Worm (Caenorhabditis elegans) whole organism, L1 larva: ENCODE measurements around the gene C16C8.5.

ENCODE experiments used
- F16B12.6 ChIP-seq: fragments of 150-350 bp; optimal IDR thresholded peaks from 2 replicates; lab custom pipeline; 2014; ENCODE audit warnings: missing biosample characterization, missing genetic modification characterization
- blmp-1 ChIP-seq: fragments of 150-350 bp; optimal IDR thresholded peaks from 2 replicates; lab custom pipeline; 2014; ENCODE audit warnings: missing biosample characterization, missing genetic modification characterization
- ceh-88 ChIP-seq: fragments of 200-800 bp; sonication (Bioruptor generic); IDR thresholded peaks from 2 replicates; pipeline ENCODE4 v1.3.6; 2022; ENCODE audit warnings: missing genetic modification characterization, missing compliant biosample characterization
- fkh-10 ChIP-seq: sonication (generic microtip); optimal IDR thresholded peaks from 2 replicates; lab custom pipeline; 2017; ENCODE audit warnings: missing biosample characterization, missing genetic modification reagents, missing genetic modification characterization
- fkh-8 ChIP-seq: sonication (generic microtip); optimal IDR thresholded peaks from 2 replicates; lab custom pipeline; 2016; ENCODE audit warnings: mild to moderate bottlenecking, missing genetic modification characterization, missing compliant biosample characterization
- lsy-2 ChIP-seq, 2 experiments: fragments of 150-350 bp; optimal IDR thresholded peaks; 2 replicates each; lab custom pipeline; 2014; ENCODE audit warnings: missing biosample characterization in 2 of 2, missing genetic modification characterization in 2 of 2
- nhr-28 ChIP-seq: fragments of 150-350 bp; optimal IDR thresholded peaks from 2 replicates; lab custom pipeline; 2014; ENCODE audit warnings: missing biosample characterization, missing genetic modification characterization
- nhr-77 ChIP-seq: fragments of 150-350 bp; optimal IDR thresholded peaks from 2 replicates; lab custom pipeline; 2014; ENCODE audit warnings: missing biosample characterization, missing genetic modification characterization
- nhr-85 ChIP-seq: sonication (generic microtip); peaks from one replicate; lab custom pipeline; 2016; ENCODE audit warnings: missing genetic modification characterization, inconsistent platforms, missing compliant biosample characterization
- nhr-90 ChIP-seq: sonication (generic microtip); optimal IDR thresholded peaks from 2 replicates; lab custom pipeline; 2016; ENCODE audit warnings: mild to moderate bottlenecking, missing genetic modification characterization, missing compliant biosample characterization; ENCODE audit not compliant: poor library complexity
- skn-1 ChIP-seq: fragments of 150-350 bp; optimal IDR thresholded peaks from 2 replicates; lab custom pipeline; 2014; ENCODE audit warnings: missing biosample characterization, missing genetic modification characterization
- ztf-4 ChIP-seq: fragments of 150-350 bp; optimal IDR thresholded peaks from 2 replicates; lab custom pipeline; 2014; ENCODE audit warnings: missing biosample characterization, missing genetic modification characterization

DNA sequence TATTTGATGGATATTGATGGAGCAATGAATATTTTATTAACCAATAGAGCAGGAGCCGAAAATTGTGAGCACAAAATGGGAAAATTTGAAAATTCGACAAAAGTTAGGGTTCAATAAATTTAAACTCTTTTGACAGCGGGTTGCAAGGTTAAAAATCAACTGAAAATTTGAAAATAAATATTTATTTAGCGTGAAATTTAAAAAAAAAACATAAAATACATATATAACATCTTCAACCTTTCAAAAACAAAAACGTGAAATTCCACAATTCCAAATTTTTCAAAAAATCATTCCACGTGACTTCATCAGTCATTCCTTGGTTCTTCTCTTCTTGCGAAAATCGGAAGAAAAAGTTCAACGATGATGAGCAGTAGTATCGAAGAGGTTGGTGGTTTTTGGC lies 15.8 kb downstream of the C16C8.5 start, which contains the start of gene C16C8.18:
- TF ChIP-seq lsy-2 (tag; optimal IDR thresholded peaks at IDR 0.05; lab: Kevin White, UChicago): no peak
- no peak for TF ChIP-seq ztf-4 (tag; lab: Kevin White, UChicago)
- no peak for TF ChIP-seq blmp-1
- TF ChIP-seq nhr-77 (tag; lab: Kevin White, UChicago): no peak
- TF ChIP-seq fkh-10 (GFP tag; lab: Kevin White, UChicago): no peak
- TF ChIP-seq ceh-88 (GFP tag; lab: Robert Waterston, UW): no peak
- TF ChIP-seq F16B12.6 (tag; lab: Kevin White, UChicago): no peak
- no peak for TF ChIP-seq nhr-85
- TF ChIP-seq nhr-28: no peak
- no peak for TF ChIP-seq nhr-90 (tag; lab: Kevin White, UChicago)
- no peak for TF ChIP-seq skn-1
- TF ChIP-seq fkh-8 (tag; lab: Kevin White, UChicago): no peak
